In genomic region chr2L:247845-248473, dm6 we compare ENCODE assay signal across 2 fruit fly cellular contexts.
TF ChIP-seq lines count a peak whose summit lies in the region.

No protein-coding gene starts in this region.

TF ChIP-seq in whole organism, embryonic, 481 proteins besides CTCF, POLR2A, EP300 and RAD21 (continued from another document and continues in another):
- TF ChIP-seq CG13775 (GFP tag; optimal IDR thresholded peaks at IDR 0.05; lab: Kevin White, UChicago) = peak; percentile 69
- peak; percentile 51 for TF ChIP-seq D19A (tag; optimal IDR thresholded peaks at IDR 0.05; lab: Kevin White, UChicago)
- no peak for TF ChIP-seq hth (optimal IDR thresholded peaks at IDR 0.05; lab: Kevin White, UChicago)
- no peak for TF ChIP-seq Sry-δ (GFP tag; optimal IDR thresholded peaks at IDR 0.05; lab: Kevin White, UChicago)
- TF ChIP-seq GATAe (GFP tag; conservative IDR thresholded peaks at IDR 0.05; lab: Robert Waterston, UW) = no peak
- no peak for TF ChIP-seq chif (GFP tag; optimal IDR thresholded peaks at IDR 0.05; lab: Kevin White, UChicago)
- no peak for TF ChIP-seq Tbp (GFP tag; optimal IDR thresholded peaks at IDR 0.05; lab: Kevin White, UChicago)
- no peak for TF ChIP-seq pfk (GFP tag; optimal IDR thresholded peaks at IDR 0.05; lab: Kevin White, UChicago)
- no peak for TF ChIP-seq CG15073 (GFP tag; optimal IDR thresholded peaks at IDR 0.05; lab: Kevin White, UChicago)
- TF ChIP-seq Adf1 (GFP tag; IDR thresholded peaks at IDR 0.05; lab: Robert Waterston, UW) = peak; percentile 80
- TF ChIP-seq CG9932 (GFP tag; IDR thresholded peaks at IDR 0.05; lab: Robert Waterston, UW) = peak; percentile 72
- TF ChIP-seq MESR4 (GFP tag; optimal IDR thresholded peaks at IDR 0.05; lab: Kevin White, UChicago) = no peak
- TF ChIP-seq CG17361 (GFP tag; IDR thresholded peaks at IDR 0.05; lab: Robert Waterston, UW) = peak; percentile 80
- TF ChIP-seq CG10321 (GFP tag; IDR thresholded peaks at IDR 0.05; lab: Robert Waterston, UW) = no peak
- TF ChIP-seq bcd (GFP tag; optimal IDR thresholded peaks at IDR 0.05; lab: Kevin White, UChicago) = peak; percentile 60
- no peak for TF ChIP-seq z (GFP tag; IDR thresholded peaks at IDR 0.05; lab: Robert Waterston, UW)
- TF ChIP-seq CG1603 (tag; optimal IDR thresholded peaks at IDR 0.05; lab: Kevin White, UChicago) = no peak
- TF ChIP-seq bab2 (GFP tag; optimal IDR thresholded peaks at IDR 0.05; lab: Kevin White, UChicago) = no peak
- no peak for TF ChIP-seq CG31365 (tag; optimal IDR thresholded peaks at IDR 0.05; lab: Kevin White, UChicago)
- TF ChIP-seq MBD-R2 (GFP tag; IDR thresholded peaks at IDR 0.05; lab: Robert Waterston, UW) = no peak
- TF ChIP-seq kni (GFP tag; optimal IDR thresholded peaks at IDR 0.05; lab: Kevin White, UChicago) = no peak
- TF ChIP-seq MTF-1 (GFP tag; optimal IDR thresholded peaks at IDR 0.05; lab: Kevin White, UChicago; ENCODE audit: borderline replicate concordance) = no peak
- peak; percentile 75 for TF ChIP-seq slbo (GFP tag; IDR thresholded peaks at IDR 0.05; lab: Robert Waterston, UW)
- peak; percentile 13 for TF ChIP-seq CG3838 (GFP tag; optimal IDR thresholded peaks at IDR 0.05; lab: Kevin White, UChicago)
- TF ChIP-seq pros (GFP tag; optimal IDR thresholded peaks at IDR 0.05; lab: Kevin White, UChicago) = no peak
- TF ChIP-seq grn (GFP tag; optimal IDR thresholded peaks at IDR 0.05; lab: Kevin White, UChicago) = no peak
- no peak for TF ChIP-seq Mad (GFP tag; optimal IDR thresholded peaks at IDR 0.05; lab: Kevin White, UChicago)
- 0 out of 2 replicates have a peak, but pooled peaks have one; percentile 20 for TF ChIP-seq sob (GFP tag; IDR thresholded peaks at IDR 0.05; lab: Robert Waterston, UW)
- TF ChIP-seq ems (GFP tag; optimal IDR thresholded peaks at IDR 0.05; lab: Kevin White, UChicago) = no peak
- TF ChIP-seq CG5180 (GFP tag; optimal IDR thresholded peaks at IDR 0.05; lab: Kevin White, UChicago) = peak; percentile 16
- TF ChIP-seq CG10543 (GFP tag; optimal IDR thresholded peaks at IDR 0.05; lab: Kevin White, UChicago) = peak; percentile 78
- peak; percentile 89 for TF ChIP-seq CG18599 (GFP tag; optimal IDR thresholded peaks at IDR 0.05; lab: Kevin White, UChicago)
- TF ChIP-seq TFAM (GFP tag; optimal IDR thresholded peaks at IDR 0.05; lab: Kevin White, UChicago) = no peak
- no peak for TF ChIP-seq dmrt11E (tag; optimal IDR thresholded peaks at IDR 0.05; lab: Kevin White, UChicago)
- peak; percentile 66 for TF ChIP-seq CG11504 (tag; optimal IDR thresholded peaks at IDR 0.05; lab: Kevin White, UChicago)
- TF ChIP-seq C15 (GFP tag; IDR thresholded peaks at IDR 0.05; lab: Robert Waterston, UW) = no peak
- peak; percentile 54 for TF ChIP-seq CG17359 (tag; optimal IDR thresholded peaks at IDR 0.05; lab: Kevin White, UChicago)
- TF ChIP-seq Lpt (GFP tag; optimal IDR thresholded peaks at IDR 0.05; lab: Kevin White, UChicago) = no peak
- TF ChIP-seq Max (GFP tag; optimal IDR thresholded peaks at IDR 0.05; lab: Kevin White, UChicago) = no peak
- peak; percentile 21 for TF ChIP-seq CG10979 (tag; optimal IDR thresholded peaks at IDR 0.05; lab: Kevin White, UChicago)
- peak; percentile 59 for TF ChIP-seq dmrt99B (tag; optimal IDR thresholded peaks at IDR 0.05; lab: Kevin White, UChicago)
- TF ChIP-seq CG5953 (GFP tag; IDR thresholded peaks at IDR 0.05; lab: Robert Waterston, UW) = no peak
- TF ChIP-seq Dp (GFP tag; optimal IDR thresholded peaks at IDR 0.05; lab: Kevin White, UChicago) = no peak
- no peak for TF ChIP-seq CG14965 (GFP tag; optimal IDR thresholded peaks at IDR 0.05; lab: Kevin White, UChicago; ENCODE audit: borderline replicate concordance)
- TF ChIP-seq pita (GFP tag; optimal IDR thresholded peaks at IDR 0.05; lab: Kevin White, UChicago) = no peak
- no peak for TF ChIP-seq pan (optimal IDR thresholded peaks at IDR 0.05; lab: Kevin White, UChicago)
- peak in 1 of 2 experiments; percentile 67 for TF ChIP-seq pan (GFP tag; optimal IDR thresholded peaks at IDR 0.05 in 1 of 2, IDR thresholded peaks at IDR 0.05 in 1 of 2)
- TF ChIP-seq gsb-n (tag; optimal IDR thresholded peaks at IDR 0.05; lab: Kevin White, UChicago) = no peak
- TF ChIP-seq Gsc (GFP tag; IDR thresholded peaks at IDR 0.05; lab: Robert Waterston, UW) = no peak
- TF ChIP-seq CG10209 (GFP tag; optimal IDR thresholded peaks at IDR 0.05; lab: Kevin White, UChicago) = peak; percentile 42
- TF ChIP-seq tio (GFP tag; optimal IDR thresholded peaks at IDR 0.05; lab: Kevin White, UChicago) = peak; percentile 33
- no peak for TF ChIP-seq CG7372 (GFP tag; IDR thresholded peaks at IDR 0.05; lab: Robert Waterston, UW)
- peak; percentile 50 for TF ChIP-seq unpg (GFP tag; optimal IDR thresholded peaks at IDR 0.05; lab: Kevin White, UChicago)
- TF ChIP-seq CG7786 (GFP tag; optimal IDR thresholded peaks at IDR 0.05; lab: Kevin White, UChicago) = peak; percentile 39
- peak; percentile 56 for TF ChIP-seq cg (GFP tag; optimal IDR thresholded peaks at IDR 0.05; lab: Kevin White, UChicago)
- no peak for TF ChIP-seq toy (GFP tag; IDR thresholded peaks at IDR 0.05; lab: Robert Waterston, UW)
- no peak for TF ChIP-seq CG6689 (GFP tag; IDR thresholded peaks at IDR 0.05; lab: Robert Waterston, UW)
- no peak for TF ChIP-seq H15 (GFP tag; IDR thresholded peaks at IDR 0.05; lab: Robert Waterston, UW)
- TF ChIP-seq psq (GFP tag; optimal IDR thresholded peaks at IDR 0.05; lab: Kevin White, UChicago) = peak; percentile 27
- TF ChIP-seq ham (GFP tag; IDR thresholded peaks at IDR 0.05; lab: Robert Waterston, UW) = no peak
- no peak for TF ChIP-seq CG7745 (tag; optimal IDR thresholded peaks at IDR 0.05; lab: Kevin White, UChicago)
- TF ChIP-seq CG10565 (GFP tag; optimal IDR thresholded peaks at IDR 0.05; lab: Kevin White, UChicago) = no peak
- TF ChIP-seq tap (tag; optimal IDR thresholded peaks at IDR 0.05; lab: Kevin White, UChicago) = peak; percentile 49
- peak; percentile 38 for TF ChIP-seq CG9817 (tag; optimal IDR thresholded peaks at IDR 0.05; lab: Kevin White, UChicago)
- TF ChIP-seq CG12744 (GFP tag; optimal IDR thresholded peaks at IDR 0.05; lab: Kevin White, UChicago) = no peak
- TF ChIP-seq CG8765 (GFP tag; IDR thresholded peaks at IDR 0.05; lab: Robert Waterston, UW) = no peak
- TF ChIP-seq Awh (GFP tag; IDR thresholded peaks at IDR 0.05; lab: Robert Waterston, UW) = no peak
- peak; percentile 60 for TF ChIP-seq CoRest (tag; optimal IDR thresholded peaks at IDR 0.05; lab: Kevin White, UChicago)
- TF ChIP-seq CG10274 (GFP tag; optimal IDR thresholded peaks at IDR 0.05; lab: Kevin White, UChicago) = peak; percentile 32

TF ChIP-seq in whole organism, prepupa, 60 proteins besides CTCF, POLR2A, EP300 and RAD21 (continued from another document):
- TF ChIP-seq CG4318 (GFP tag; optimal IDR thresholded peaks at IDR 0.05; lab: Kevin White, UChicago) = peak; percentile 78
- peak; percentile 74 for TF ChIP-seq OdsH (GFP tag; optimal IDR thresholded peaks at IDR 0.05; lab: Kevin White, UChicago)
- peak; percentile 66 for TF ChIP-seq Hr4 (GFP tag; optimal IDR thresholded peaks at IDR 0.05; lab: Kevin White, UChicago)
- TF ChIP-seq CG8632 (GFP tag; optimal IDR thresholded peaks at IDR 0.05; lab: Kevin White, UChicago) = peak; percentile 65
- TF ChIP-seq CG10669 (GFP tag; optimal IDR thresholded peaks at IDR 0.05; lab: Kevin White, UChicago) = peak; percentile 69
- no peak for TF ChIP-seq CG9139 (GFP tag; optimal IDR thresholded peaks at IDR 0.05; lab: Kevin White, UChicago)
- TF ChIP-seq spab (GFP tag; optimal IDR thresholded peaks at IDR 0.05; lab: Kevin White, UChicago) = peak; percentile 61
- peak; percentile 54 for TF ChIP-seq cyc (GFP tag; optimal IDR thresholded peaks at IDR 0.05; lab: Kevin White, UChicago)
- peak; percentile 42 for TF ChIP-seq CG6808 (GFP tag; optimal IDR thresholded peaks at IDR 0.05; lab: Kevin White, UChicago)
- TF ChIP-seq acj6 (GFP tag; optimal IDR thresholded peaks at IDR 0.05; lab: Kevin White, UChicago) = peak; percentile 75
- TF ChIP-seq Sox15 (GFP tag; optimal IDR thresholded peaks at IDR 0.05; lab: Kevin White, UChicago) = peak; percentile 46
- peak; percentile 74 for TF ChIP-seq Smox (GFP tag; optimal IDR thresholded peaks at IDR 0.05; lab: Kevin White, UChicago)
- TF ChIP-seq CG11902 (GFP tag; optimal IDR thresholded peaks at IDR 0.05; lab: Kevin White, UChicago) = peak; percentile 52
- TF ChIP-seq Sox14 (GFP tag; optimal IDR thresholded peaks at IDR 0.05; lab: Kevin White, UChicago) = peak; percentile 53
- peak; percentile 52 for TF ChIP-seq CG6854 (GFP tag; optimal IDR thresholded peaks at IDR 0.05; lab: Kevin White, UChicago)
- TF ChIP-seq CG3919 (GFP tag; optimal IDR thresholded peaks at IDR 0.05; lab: Kevin White, UChicago) = peak; percentile 67
- TF ChIP-seq lz (GFP tag; optimal IDR thresholded peaks at IDR 0.05; lab: Kevin White, UChicago) = peak; percentile 55
- TF ChIP-seq eg (GFP tag; IDR thresholded peaks at IDR 0.05; lab: Robert Waterston, UW) = peak; percentile 72
- TF ChIP-seq CG6792 (GFP tag; optimal IDR thresholded peaks at IDR 0.05; lab: Kevin White, UChicago) = peak; percentile 73
- peak; percentile 65 for TF ChIP-seq CG6276 (GFP tag; optimal IDR thresholded peaks at IDR 0.05; lab: Kevin White, UChicago)
- TF ChIP-seq Met (GFP tag; optimal IDR thresholded peaks at IDR 0.05; lab: Kevin White, UChicago) = peak; percentile 77
- peak; percentile 50 for TF ChIP-seq CG11294 (GFP tag; IDR thresholded peaks at IDR 0.05; lab: Robert Waterston, UW)
- peak; percentile 5 for TF ChIP-seq Lpt (GFP tag; optimal IDR thresholded peaks at IDR 0.05; lab: Kevin White, UChicago)
- TF ChIP-seq svp (GFP tag; lab: Kevin White, UChicago) = peak; percentile 71
- TF ChIP-seq fd59A (GFP tag; optimal IDR thresholded peaks at IDR 0.05; lab: Kevin White, UChicago) = peak; percentile 34
- peak; percentile 58 for TF ChIP-seq CG11762 (GFP tag; optimal IDR thresholded peaks at IDR 0.05; lab: Kevin White, UChicago; ENCODE audit: insufficient read depth)
- no peak for TF ChIP-seq Ets21C (GFP tag; optimal IDR thresholded peaks at IDR 0.05; lab: Kevin White, UChicago)
- peak; percentile 82 for TF ChIP-seq achi (GFP tag; optimal IDR thresholded peaks at IDR 0.05; lab: Kevin White, UChicago)
- peak; percentile 63 for TF ChIP-seq dac (GFP tag; optimal IDR thresholded peaks at IDR 0.05; lab: Kevin White, UChicago)
- TF ChIP-seq Sox102F (GFP tag; optimal IDR thresholded peaks at IDR 0.05; lab: Kevin White, UChicago) = peak; percentile 67
- TF ChIP-seq CG3032 (tag; optimal IDR thresholded peaks at IDR 0.05; lab: Kevin White, UChicago) = peak; percentile 56
- TF ChIP-seq CG1621 (tag; optimal IDR thresholded peaks at IDR 0.05; lab: Kevin White, UChicago) = no peak
- peak; percentile 58 for TF ChIP-seq Hr39 (GFP tag; optimal IDR thresholded peaks at IDR 0.05; lab: Kevin White, UChicago)
- TF ChIP-seq dsx (GFP tag; optimal IDR thresholded peaks at IDR 0.05; lab: Kevin White, UChicago; ENCODE audit: poor library complexity, severe bottlenecking) = no peak
- TF ChIP-seq CG7368 (GFP tag; optimal IDR thresholded peaks at IDR 0.05; lab: Kevin White, UChicago) = peak; percentile 40
- 0 out of 3 replicates have a peak, but pooled peaks have one; percentile 11 for TF ChIP-seq CG6163 (GFP tag; IDR thresholded peaks at IDR 0.05; lab: Robert Waterston, UW)
- TF ChIP-seq CG32006 (GFP tag; optimal IDR thresholded peaks at IDR 0.05; lab: Kevin White, UChicago) = peak; percentile 85
- TF ChIP-seq CG8319 (GFP tag; optimal IDR thresholded peaks at IDR 0.05; lab: Kevin White, UChicago) = peak; percentile 55
- TF ChIP-seq Eip93F (GFP tag; optimal IDR thresholded peaks at IDR 0.05; lab: Kevin White, UChicago) = peak; percentile 57
- TF ChIP-seq fkh (GFP tag; optimal IDR thresholded peaks at IDR 0.05; lab: Kevin White, UChicago) = no peak
- TF ChIP-seq topi (GFP tag; optimal IDR thresholded peaks at IDR 0.05; lab: Kevin White, UChicago) = peak; percentile 71
